Worm (Caenorhabditis elegans) whole organism, midembryonic: ENCODE results near the gene ife-5.

Source experiments
- ref-1 ChIP-seq: fragments of 200-800 bp; sonication (Bioruptor generic); conservative IDR thresholded peaks from 2 replicates; pipeline ENCODE4 v1.3.6; 2022; ENCODE audit warnings: missing genetic modification reagents, missing genetic modification characterization, missing compliant biosample characterization
- ztf-29 ChIP-seq: fragments of 200-800 bp; sonication (Bioruptor generic); IDR thresholded peaks from 2 replicates; pipeline ENCODE4 v1.3.6; 2022; ENCODE audit warnings: missing genetic modification reagents, missing genetic modification characterization, missing compliant biosample characterization

- no peak for TF ChIP-seq ztf-29 (GFP tag; lab: Robert Waterston, UW)
- TF ChIP-seq ref-1 (GFP tag; lab: Robert Waterston, UW) = no peak
Observed at ce11 chrII:12263971-12264554, 16.4 kb upstream of the ife-5 start, which contains the start of gene faxc-1.
